Worm (Caenorhabditis elegans) whole organism, L1 larva: ENCODE data around the gene Y38H6C.21.

Experiments
- ets-5 ChIP-seq: fragments of 200-800 bp; sonication (Bioruptor generic); IDR thresholded peaks from 2 replicates; pipeline ENCODE4 v1.3.6; 2022; ENCODE audit warnings: missing genetic modification characterization, missing compliant biosample characterization
- hlh-17 ChIP-seq: fragments of 200-800 bp; sonication (Bioruptor generic); optimal IDR thresholded peaks from 2 replicates; lab custom pipeline; 2018; ENCODE audit warnings: missing genetic modification characterization, mild to moderate bottlenecking, missing compliant biosample characterization, moderate library complexity, borderline replicate concordance
- lir-3 ChIP-seq: sonication (generic microtip); optimal IDR thresholded peaks from 2 replicates; lab custom pipeline; 2016; ENCODE audit warnings: mild to moderate bottlenecking, missing genetic modification characterization, moderate library complexity, missing compliant biosample characterization; ENCODE audit not compliant: poor library complexity
- lsy-2 ChIP-seq, 2 experiments: fragments of 150-350 bp; optimal IDR thresholded peaks; 2 replicates each; lab custom pipeline; 2014; ENCODE audit warnings: missing biosample characterization in 2 of 2, missing genetic modification characterization in 2 of 2
- mep-1 ChIP-seq: fragments of 150-350 bp; optimal IDR thresholded peaks from 2 replicates; lab custom pipeline; 2014; ENCODE audit warnings: missing biosample characterization, missing genetic modification characterization
- nhr-237 ChIP-seq: fragments of 150-350 bp; optimal IDR thresholded peaks from 2 replicates; lab custom pipeline; 2014; ENCODE audit warnings: missing biosample characterization, missing genetic modification characterization
- snpc-4 ChIP-seq: fragments of 150-350 bp; optimal IDR thresholded peaks from 2 replicates; lab custom pipeline; 2014; ENCODE audit warnings: missing biosample characterization, missing genetic modification characterization
- unc-86 ChIP-seq: sonication (generic microtip); optimal IDR thresholded peaks from 2 replicates; lab custom pipeline; 2016; ENCODE audit warnings: missing genetic modification characterization, missing compliant biosample characterization

DNA sequence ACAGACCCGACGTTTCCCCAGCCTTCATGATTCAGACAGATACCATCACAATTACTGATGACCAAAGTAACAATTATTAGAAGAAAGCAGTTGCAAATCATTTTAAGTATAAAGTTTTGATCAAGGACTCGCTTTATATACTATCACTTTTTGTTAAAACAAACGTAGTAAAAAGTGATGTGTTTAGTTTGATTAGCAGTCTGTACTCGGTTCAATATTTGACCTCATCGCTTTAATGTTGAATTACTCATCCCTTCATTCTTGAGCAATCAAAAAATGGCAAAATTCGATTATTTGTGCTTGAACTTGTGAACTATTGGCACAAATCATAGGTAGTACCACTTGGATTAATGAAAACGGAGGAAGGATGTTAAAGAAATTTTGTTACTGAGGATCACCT lies 3.2 kb upstream of the Y38H6C.21 start, which contains the start of gene abf-4:
- TF ChIP-seq unc-86 (tag; lab: Kevin White, UChicago), result no peak
- TF ChIP-seq lir-3 (tag; lab: Kevin White, UChicago), result no peak
- TF ChIP-seq mep-1, result no peak
- TF ChIP-seq lsy-2 (tag; optimal IDR thresholded peaks at IDR 0.05; lab: Kevin White, UChicago), result no peak
- TF ChIP-seq nhr-237 (tag; lab: Kevin White, UChicago), result no peak
- TF ChIP-seq ets-5 (GFP tag; lab: Robert Waterston, UW), result no peak
- no peak for TF ChIP-seq hlh-17 (GFP tag; lab: Kevin White, UChicago)
- no peak for TF ChIP-seq snpc-4 (tag; lab: Kevin White, UChicago)
